Fruit fly (Drosophila melanogaster) S2 (cell line): Measurements from ENCODE around the gene Akap200.
A peak's percentile ranks its signal among the peaks of the same experiment; 100 is the strongest.

Source experiments
- CG8478 ChIP-seq: fragments of >200 bp; optimal IDR thresholded peaks from 2 replicates; lab custom pipeline; 2018
- CTCF ChIP-seq, 2 experiments: fragments of >200 bp; optimal IDR thresholded peaks; 2 replicates each; lab custom pipeline; 2018

Gene Akap200

dm6 chr2L:8389231-8389630, 26.3 kb upstream of the Akap200 start, which contains the start of gene CG42819:
TSS of gene CG42819 (minus strand) at chr2L:8389331.
- no peak for TF ChIP-seq CG8478 (lab: Kevin White, UChicago)
- TF ChIP-seq CTCF (optimal IDR thresholded peaks at IDR 0.05; lab: Kevin White, UChicago): no peak

- TF ChIP-seq CTCF (optimal IDR thresholded peaks at IDR 0.05; lab: Kevin White, UChicago) (no peak), CG8478 (lab: Kevin White, UChicago) (no peak)
Measured at dm6 chr2L:8392298-8392697, 23.2 kb upstream of the Akap200 start, which contains the start of gene CG42820. TSS of gene CG42820 (minus strand) at chr2L:8392398.

- no peak for TF ChIP-seq CTCF (optimal IDR thresholded peaks at IDR 0.05; lab: Kevin White, UChicago)
- TF ChIP-seq CG8478 (lab: Kevin White, UChicago): no peak
Measured at dm6 chr2L:8393122-8393521, 22.4 kb upstream of the Akap200 start, which contains the start of gene Acp29AB. TSS of gene Acp29AB (minus strand) at chr2L:8393222.

DNA sequence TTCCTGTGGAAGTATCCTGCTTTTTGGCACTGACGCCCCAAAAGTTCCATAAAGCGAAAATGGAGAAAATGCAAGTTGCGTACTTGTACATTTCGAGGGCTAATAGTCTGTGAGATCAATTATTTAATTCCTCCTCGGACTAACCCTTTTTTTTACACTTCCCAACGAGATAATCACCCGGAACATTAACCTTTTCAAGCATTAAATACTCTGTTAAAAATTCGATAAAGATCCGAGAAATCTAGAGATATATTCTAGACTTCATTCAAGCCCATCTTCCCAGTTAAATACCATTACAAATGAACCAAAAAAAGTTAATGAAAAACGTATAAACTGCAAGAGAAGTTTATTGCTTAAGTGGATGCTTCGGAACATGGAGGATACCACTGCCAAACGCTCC, 21.3 kb upstream of the Akap200 start, which contains the start of gene lectin-29Ca:
Gene lectin-29Ca (minus strand): TSS at position 101 of the 400 bp plus-strand sequence.
- TF ChIP-seq CG8478 (lab: Kevin White, UChicago) (no peak), CTCF (optimal IDR thresholded peaks at IDR 0.05; lab: Kevin White, UChicago) (no peak)

- TF ChIP-seq CTCF (optimal IDR thresholded peaks at IDR 0.05; lab: Kevin White, UChicago): no peak
Measured at dm6 chr2L:8394840-8395239, 20.6 kb upstream of the Akap200 start, which contains the start of gene Peritrophin-15b. TSS of gene Peritrophin-15b (minus strand) at chr2L:8394940.

dm6 chr2L:8395996-8396699, 19.3 kb upstream of the Akap200 start, which contains the start of the genes Peritrophin-15a and CG13385:
TSS of gene Peritrophin-15a (minus strand) at chr2L:8396096.
TSS of gene CG13385 (plus strand) at chr2L:8396649.
- no peak for TF ChIP-seq CTCF (optimal IDR thresholded peaks at IDR 0.05; lab: Kevin White, UChicago)
- TF ChIP-seq CG8478 (lab: Kevin White, UChicago): no peak

DNA sequence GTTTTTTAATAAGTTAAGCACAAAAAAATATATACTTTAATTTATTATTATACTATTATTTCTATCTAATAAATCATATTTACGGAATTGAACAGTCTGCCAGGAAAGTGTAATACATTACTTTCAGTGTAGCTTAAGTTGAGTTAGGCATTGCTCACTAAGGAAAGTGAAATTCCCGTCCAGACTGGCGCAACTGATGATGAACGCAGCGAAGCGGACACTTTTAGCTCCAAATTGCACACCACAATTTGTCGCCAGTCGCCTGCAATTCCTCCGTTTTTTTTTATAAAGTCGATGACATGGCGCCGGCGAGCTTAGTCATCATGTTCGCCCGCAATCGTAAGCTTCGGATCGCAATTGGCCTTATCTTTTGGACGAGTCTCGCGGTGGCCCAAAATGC, 16.8 kb upstream of the Akap200 start, which contains the start of gene CG13386:
Gene CG13386 (plus strand): TSS at position 301 of the 400 bp plus-strand sequence.
- no peak for TF ChIP-seq CTCF (optimal IDR thresholded peaks at IDR 0.05; lab: Kevin White, UChicago)
- no peak for TF ChIP-seq CG8478 (lab: Kevin White, UChicago)

- no peak for TF ChIP-seq CTCF (optimal IDR thresholded peaks at IDR 0.05; lab: Kevin White, UChicago)
- no peak for TF ChIP-seq CG8478 (lab: Kevin White, UChicago)
Measured at dm6 chr2L:8399863-8400598, 15.5 kb upstream of the Akap200 start, which contains the start of gene CG31898. TSS of gene CG31898 (plus strand) at chr2L:8400421.

DNA sequence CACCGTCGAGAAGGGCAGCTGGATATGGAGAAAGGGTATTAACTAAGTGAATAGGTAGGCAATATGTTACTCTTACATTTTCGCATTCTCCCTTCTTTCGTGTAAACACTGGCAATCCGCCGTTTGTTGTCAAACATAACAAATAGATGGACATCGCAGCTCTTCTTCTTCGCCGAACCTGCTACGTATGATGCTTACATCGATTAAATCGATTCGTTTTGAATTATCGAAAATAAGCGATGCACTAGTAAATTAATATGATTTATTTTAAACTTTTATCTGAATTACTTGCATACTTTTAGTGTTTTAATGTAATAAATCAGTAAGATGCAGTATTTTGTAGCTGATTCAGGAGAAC, 12.6 kb upstream of the Akap200 start, which contains the start of gene fy:
Gene fy (minus strand): TSS at position 353 of the 358 bp plus-strand sequence.
- TF ChIP-seq CTCF (optimal IDR thresholded peaks at IDR 0.05; lab: Kevin White, UChicago) (no peak), CG8478 (lab: Kevin White, UChicago) (no peak)

dm6 chr2L:8403286-8404270, 11.9 kb upstream of the Akap200 start, which contains the start of gene emb:
TSS of gene emb (plus strand) at chr2L:8403573.
- TF ChIP-seq CTCF (optimal IDR thresholded peaks at IDR 0.05; lab: Kevin White, UChicago): peak; percentile 8 to 46
- TF ChIP-seq CG8478 (lab: Kevin White, UChicago): no peak

- TF ChIP-seq CTCF (optimal IDR thresholded peaks at IDR 0.05; lab: Kevin White, UChicago): no peak
- TF ChIP-seq CG8478 (lab: Kevin White, UChicago): no peak
Measured at dm6 chr2L:8411530-8411929, 4.0 kb upstream of the Akap200 start, which contains the start of gene Naglu. TSS of gene Naglu (minus strand) at chr2L:8411868.

DNA sequence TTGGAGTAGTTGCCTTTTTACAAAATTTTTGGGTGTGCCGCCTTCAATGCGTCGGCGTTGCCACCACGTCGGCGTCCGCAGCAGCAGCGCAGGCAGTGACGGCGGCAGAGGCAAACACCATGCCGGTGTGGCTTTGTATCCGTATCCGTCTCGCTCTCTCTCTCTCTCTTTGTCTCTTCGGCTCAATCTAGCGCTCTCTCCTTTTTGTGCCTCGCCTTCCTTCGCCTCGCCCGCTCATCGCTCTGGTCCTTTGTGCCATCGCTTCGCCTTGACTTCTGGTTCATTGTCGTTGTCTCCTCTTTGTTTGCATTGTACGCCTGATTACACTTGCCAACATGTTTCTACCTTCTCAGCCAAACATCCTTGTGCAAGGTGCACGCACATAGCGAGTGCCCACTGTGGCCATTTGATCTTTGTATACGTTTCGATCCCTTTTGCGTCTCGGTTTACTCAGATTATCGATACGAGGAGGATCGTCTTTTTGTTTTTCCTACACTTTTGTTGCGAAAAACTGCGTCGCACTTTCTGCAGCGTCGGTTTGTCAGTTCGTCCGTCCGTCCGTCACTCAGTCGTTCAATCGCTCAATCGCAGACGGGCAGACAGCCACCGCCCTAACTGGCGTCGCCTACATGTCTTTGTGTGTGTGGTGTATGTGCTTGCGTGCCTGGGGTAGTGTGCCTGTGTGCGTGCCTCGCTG, 1.0 kb downstream of the Akap200 start:
- no peak for TF ChIP-seq CTCF (optimal IDR thresholded peaks at IDR 0.05; lab: Kevin White, UChicago)
- TF ChIP-seq CG8478 (lab: Kevin White, UChicago): no peak

- no peak for TF ChIP-seq CTCF (optimal IDR thresholded peaks at IDR 0.05; lab: Kevin White, UChicago)
- TF ChIP-seq CG8478 (lab: Kevin White, UChicago): no peak
Measured at dm6 chr2L:8417562-8417961, 2.1 kb downstream of the Akap200 start.
